Worm (Caenorhabditis elegans) whole organism, L4 larva: Measurements from ENCODE around the gene srg-45.
A peak's percentile ranks its signal among the peaks of the same experiment; 100 is the strongest.

Experiments used
- F49E8.2 ChIP-seq: sonication (generic microtip); optimal IDR thresholded peaks from 2 replicates; lab custom pipeline; 2016; ENCODE audit warnings: missing compliant biosample characterization, mild to moderate bottlenecking, missing genetic modification characterization, borderline replicate concordance
- R02D3.7 ChIP-seq: fragments of 150-350 bp; sonication (generic microtip); optimal IDR thresholded peaks from 3 replicates; lab custom pipeline; 2014; ENCODE audit warnings: missing biosample characterization, missing genetic modification characterization
- nhr-28 ChIP-seq: fragments of 150-350 bp; optimal IDR thresholded peaks from 2 replicates; lab custom pipeline; 2014; ENCODE audit warnings: missing biosample characterization, missing genetic modification characterization
- nhr-77 ChIP-seq: fragments of 150-350 bp; optimal IDR thresholded peaks from 2 replicates; lab custom pipeline; 2014; ENCODE audit warnings: missing biosample characterization, missing genetic modification characterization
- unc-39 ChIP-seq: sonication (generic microtip); optimal IDR thresholded peaks from 2 replicates; lab custom pipeline; 2017; ENCODE audit warnings: missing biosample characterization, missing genetic modification characterization

DNA sequence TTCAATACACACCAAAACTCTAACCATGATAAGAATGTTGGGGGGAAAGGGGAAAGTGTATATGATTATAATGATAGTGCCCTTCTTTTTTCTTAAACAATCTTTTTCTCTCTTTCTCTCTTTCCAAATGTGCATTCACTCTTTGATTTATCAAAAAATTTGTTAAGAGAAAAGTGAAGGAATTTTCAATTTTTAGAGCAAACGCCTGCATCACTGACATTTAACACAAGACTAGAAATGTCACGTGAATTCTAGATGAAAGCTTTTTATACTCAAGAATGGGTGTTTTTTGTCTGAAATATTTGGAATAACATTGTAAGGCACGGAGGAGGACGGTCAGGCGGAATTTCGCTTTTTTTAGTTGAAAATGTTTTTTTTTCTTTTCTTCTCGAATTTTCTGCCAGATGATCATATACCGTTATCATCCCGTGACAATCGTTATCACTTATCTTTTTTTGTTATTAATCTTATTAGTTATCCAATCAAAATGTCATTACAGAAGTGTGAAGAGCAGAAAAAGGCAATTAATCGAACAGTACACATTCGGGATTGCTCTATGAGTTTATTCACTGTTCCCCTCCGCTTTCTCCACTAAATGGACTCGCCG, 5.2 kb upstream of the srg-45 start, which contains the start of the genes frm-7 and F55C5.17:
- TF ChIP-seq R02D3.7 (tag; lab: Kevin White, UChicago) (no peak), nhr-28 (peak; percentile 19), nhr-77 (tag; lab: Kevin White, UChicago) (no peak), F49E8.2 (no peak), unc-39 (tag; lab: Kevin White, UChicago) (no peak)
